Worm (Caenorhabditis elegans): Measurements from ENCODE around the gene F13H8.1.

DNA sequence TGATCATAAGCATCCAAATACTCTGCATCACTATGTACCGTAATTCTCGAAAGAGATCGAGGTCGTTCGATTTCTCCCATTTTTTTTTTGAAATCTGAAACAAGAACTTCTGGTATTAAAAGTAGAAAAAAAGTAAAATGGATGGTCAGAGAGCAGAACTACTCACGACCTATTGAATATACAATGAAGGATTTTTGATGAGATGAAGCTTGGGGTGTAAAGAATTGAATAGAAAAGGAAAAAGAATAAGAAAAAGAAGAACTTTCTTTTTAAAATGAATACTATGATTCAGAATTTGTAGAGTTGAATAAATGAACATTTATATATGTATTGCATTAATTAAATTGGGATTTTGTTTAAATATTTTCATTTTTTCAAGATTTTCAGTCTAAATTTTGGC, 50.7 kb downstream of the F13H8.1 start, which contains the start of gene ttc-39B:
- TF ChIP-seq ceh-82 (tag; optimal IDR thresholded peaks at IDR 0.05) (no peak), ama-1 (optimal IDR thresholded peaks at IDR 0.05) (no peak), nhr-11 (tag; optimal IDR thresholded peaks at IDR 0.05) (no peak), fos-1 (tag; optimal IDR thresholded peaks at IDR 0.05) (no peak), mdl-1 (tag; optimal IDR thresholded peaks at IDR 0.05) (no peak), pqm-1 (tag; optimal IDR thresholded peaks at IDR 0.05) (no peak), lin-39 (tag; optimal IDR thresholded peaks at IDR 0.05) (no peak), vab-15 (tag; optimal IDR thresholded peaks at IDR 0.05) (no peak)

Measured in whole organism, L1 larva.